Fruit fly (Drosophila melanogaster): ENCODE results near the gene CG45122.

DNA sequence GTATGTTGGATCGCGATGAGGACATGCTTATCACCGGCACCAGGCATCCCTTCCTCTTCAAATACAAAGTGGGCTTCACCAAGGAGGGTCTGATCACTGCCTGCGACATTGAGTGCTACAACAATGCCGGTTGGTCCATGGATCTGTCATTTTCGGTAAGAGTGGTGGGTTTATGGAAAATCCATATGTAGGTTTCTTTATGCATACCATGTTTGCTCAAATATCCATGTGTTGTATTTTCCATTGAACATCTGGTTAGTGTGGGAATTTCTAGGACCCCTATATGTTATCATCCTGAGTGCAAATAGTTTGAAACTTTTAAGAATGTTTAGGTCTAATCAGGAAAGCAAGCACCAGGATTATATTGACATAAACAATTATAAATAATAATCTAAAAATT, 7.9 kb upstream of the CG45122 start:
- TF ChIP-seq CG7368 (GFP tag; optimal IDR thresholded peaks at IDR 0.05) = no peak
- TF ChIP-seq OdsH (GFP tag; optimal IDR thresholded peaks at IDR 0.05) = no peak
- TF ChIP-seq Sox102F (GFP tag; optimal IDR thresholded peaks at IDR 0.05) = no peak
- no peak for TF ChIP-seq Hr38 (GFP tag; optimal IDR thresholded peaks at IDR 0.05)
- TF ChIP-seq CG6854 (GFP tag; optimal IDR thresholded peaks at IDR 0.05) = no peak
- TF ChIP-seq svp (GFP tag) = no peak
